Worm (Caenorhabditis elegans): ENCODE data around the gene clec-61.

DNA sequence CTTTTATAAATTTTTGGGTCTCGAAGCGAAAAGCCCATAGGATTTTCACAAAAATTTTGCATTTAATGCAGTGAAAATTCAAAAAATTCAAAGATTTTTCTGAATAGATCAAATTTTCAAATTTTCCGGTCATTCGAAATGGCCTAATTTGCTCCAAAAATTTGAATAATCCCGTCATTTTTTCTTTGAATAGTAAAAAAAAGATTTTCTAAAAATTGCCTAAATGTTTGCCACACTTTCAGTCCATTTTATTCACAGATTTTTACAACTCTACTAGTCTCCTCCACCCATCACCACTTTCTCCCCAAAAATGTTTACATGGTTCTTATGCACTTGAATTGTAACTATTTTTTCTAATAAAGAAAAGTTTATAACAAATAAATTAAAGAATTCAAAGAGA, 43.6 kb upstream of the clec-61 start:
- TF ChIP-seq dao-5 (tag; optimal IDR thresholded peaks at IDR 0.05), result no peak
- TF ChIP-seq him-1 (tag; optimal IDR thresholded peaks at IDR 0.05), result no peak
